Fruit fly (Drosophila melanogaster): ENCODE measurements around the gene Ctl1.

dm6 chr3L:4238195-4238594 lies 39.6 kb upstream of the Ctl1 start:
- TF ChIP-seq Hr78 (GFP tag; optimal IDR thresholded peaks at IDR 0.05): no peak
- no peak for TF ChIP-seq Hr83 (GFP tag; optimal IDR thresholded peaks at IDR 0.05; ENCODE audit: poor library complexity, severe bottlenecking)
- no peak for TF ChIP-seq OdsH (GFP tag; optimal IDR thresholded peaks at IDR 0.05)
- TF ChIP-seq foxo (GFP tag; optimal IDR thresholded peaks at IDR 0.05): no peak
- no peak for TF ChIP-seq sv (GFP tag; optimal IDR thresholded peaks at IDR 0.05)
